Worm (Caenorhabditis elegans) whole organism, L3 larva: ENCODE data around the gene Y113G7A.22.

ENCODE experiments used
- ZK546.5 ChIP-seq: sonication (generic microtip); optimal IDR thresholded peaks from 2 replicates; lab custom pipeline; 2017; ENCODE audit warnings: missing biosample characterization, missing genetic modification characterization
- aly-2 ChIP-seq: fragments of 150-350 bp; optimal IDR thresholded peaks from 2 replicates; lab custom pipeline; 2014; ENCODE audit warnings: missing biosample characterization, missing genetic modification characterization
- ama-1 ChIP-seq: fragments of 150-350 bp; optimal IDR thresholded peaks from 2 replicates; lab custom pipeline; 2018
- ceh-82 ChIP-seq: fragments of 150-350 bp; optimal IDR thresholded peaks from 2 replicates; lab custom pipeline; 2014; ENCODE audit warnings: missing biosample characterization, missing genetic modification characterization
- ceh-9 ChIP-seq: sonication (generic microtip); optimal IDR thresholded peaks from 2 replicates; lab custom pipeline; 2018; ENCODE audit warnings: missing biosample characterization, missing genetic modification characterization
- daf-12 ChIP-seq: fragments of 150-350 bp; optimal IDR thresholded peaks from 2 replicates; lab custom pipeline; 2014; ENCODE audit warnings: missing biosample characterization, missing genetic modification reagents, missing genetic modification characterization
- egl-27 ChIP-seq: sonication (generic microtip); optimal IDR thresholded peaks from 4 replicates; lab custom pipeline; 2017; ENCODE audit warnings: missing biosample characterization, missing genetic modification reagents, missing genetic modification characterization
- egl-5 ChIP-seq: fragments of 150-350 bp; optimal IDR thresholded peaks from 2 replicates; lab custom pipeline; 2017; ENCODE audit warnings: missing biosample characterization, missing genetic modification reagents, missing genetic modification characterization, inconsistent platforms
- elt-2 ChIP-seq: sonication (generic microtip); optimal IDR thresholded peaks from 2 replicates; lab custom pipeline; 2016; ENCODE audit warnings: missing genetic modification reagents, mild to moderate bottlenecking, missing genetic modification characterization, missing compliant biosample characterization
- eor-1 ChIP-seq, 2 experiments: fragments of 150-350 bp; optimal IDR thresholded peaks; 2 replicates each; lab custom pipeline; 2014 to 2018; ENCODE audit warnings: missing biosample characterization in 2 of 2, missing genetic modification characterization in 2 of 2
- fkh-10 ChIP-seq: sonication (generic microtip); optimal IDR thresholded peaks from 2 replicates; lab custom pipeline; 2017; ENCODE audit warnings: missing biosample characterization, missing genetic modification reagents, missing genetic modification characterization
- fkh-2 ChIP-seq: fragments of 150-350 bp; optimal IDR thresholded peaks from 2 replicates; lab custom pipeline; 2014; ENCODE audit warnings: missing biosample characterization, missing genetic modification reagents, missing genetic modification characterization
- fos-1 ChIP-seq: fragments of 150-350 bp; optimal IDR thresholded peaks from 2 replicates; lab custom pipeline; 2014; ENCODE audit warnings: missing biosample characterization, missing genetic modification characterization
- hmg-11 ChIP-seq: sonication (generic microtip); optimal IDR thresholded peaks from 2 replicates; lab custom pipeline; 2016; ENCODE audit warnings: missing genetic modification characterization, missing compliant biosample characterization
- jun-1 ChIP-seq: fragments of 150-350 bp; optimal IDR thresholded peaks from 2 replicates; lab custom pipeline; 2014; ENCODE audit warnings: missing biosample characterization, missing genetic modification reagents, missing genetic modification characterization
- lin-15B ChIP-seq: fragments of 150-350 bp; optimal IDR thresholded peaks from 2 replicates; lab custom pipeline; 2014; ENCODE audit warnings: missing biosample characterization, missing genetic modification characterization
- lin-39 ChIP-seq: fragments of 150-350 bp; optimal IDR thresholded peaks from 2 replicates; lab custom pipeline; 2018; ENCODE audit warnings: missing biosample characterization, missing genetic modification reagents, missing genetic modification characterization
- lsy-12 ChIP-seq: sonication (generic microtip); optimal IDR thresholded peaks from 2 replicates; lab custom pipeline; 2016; ENCODE audit warnings: mild to moderate bottlenecking, missing genetic modification characterization, missing compliant biosample characterization
- mdl-1 ChIP-seq: fragments of 150-350 bp; optimal IDR thresholded peaks from 2 replicates; lab custom pipeline; 2014; ENCODE audit warnings: missing biosample characterization, missing genetic modification characterization
- mml-1 ChIP-seq: fragments of 150-350 bp; sonication (generic microtip); optimal IDR thresholded peaks from 3 replicates; lab custom pipeline; 2014; ENCODE audit warnings: missing biosample characterization, missing genetic modification characterization
- nfya-1 ChIP-seq: sonication (generic microtip); optimal IDR thresholded peaks from 2 replicates; lab custom pipeline; 2017; ENCODE audit warnings: missing genetic modification characterization, mild to moderate bottlenecking, missing compliant biosample characterization, antibody characterized with exemption, moderate library complexity; ENCODE audit not compliant: insufficient read depth
- nhr-11 ChIP-seq: fragments of 150-350 bp; optimal IDR thresholded peaks from 2 replicates; lab custom pipeline; 2014; ENCODE audit warnings: missing biosample characterization, missing genetic modification characterization
- nhr-12 ChIP-seq: fragments of 150-350 bp; optimal IDR thresholded peaks from 2 replicates; lab custom pipeline; 2014; ENCODE audit warnings: missing biosample characterization, missing genetic modification characterization
- nhr-23 ChIP-seq: fragments of 150-350 bp; optimal IDR thresholded peaks from 2 replicates; lab custom pipeline; 2014; ENCODE audit warnings: missing biosample characterization, missing genetic modification reagents, missing genetic modification characterization
- nhr-237 ChIP-seq: fragments of 150-350 bp; optimal IDR thresholded peaks from 2 replicates; lab custom pipeline; 2014; ENCODE audit warnings: missing biosample characterization, missing genetic modification characterization
- nhr-25 ChIP-seq: sonication (generic microtip); optimal IDR thresholded peaks from 2 replicates; lab custom pipeline; 2017; ENCODE audit warnings: missing biosample characterization, missing genetic modification characterization
- nhr-28 ChIP-seq: fragments of 150-350 bp; optimal IDR thresholded peaks from 2 replicates; lab custom pipeline; 2014; ENCODE audit warnings: missing biosample characterization, missing genetic modification characterization
- nhr-76 ChIP-seq: fragments of 150-350 bp; sonication (generic microtip); optimal IDR thresholded peaks from 5 replicates; lab custom pipeline; 2014; ENCODE audit warnings: missing biosample characterization, missing genetic modification characterization
- pha-4 ChIP-seq: fragments of 150-350 bp; optimal IDR thresholded peaks from 2 replicates; lab custom pipeline; 2014; ENCODE audit warnings: missing biosample characterization, missing genetic modification reagents, missing genetic modification characterization
- pqm-1 ChIP-seq: fragments of 150-350 bp; optimal IDR thresholded peaks from 2 replicates; lab custom pipeline; 2017; ENCODE audit warnings: missing biosample characterization, missing genetic modification characterization, inconsistent platforms
- sea-2 ChIP-seq: fragments of 150-350 bp; sonication (generic microtip); optimal IDR thresholded peaks from 4 replicates; lab custom pipeline; 2014; ENCODE audit warnings: missing biosample characterization, missing genetic modification reagents, missing genetic modification characterization
- skn-1 ChIP-seq: fragments of 150-350 bp; optimal IDR thresholded peaks from 2 replicates; lab custom pipeline; 2014; ENCODE audit warnings: missing biosample characterization, missing genetic modification characterization
- snpc-4 ChIP-seq: fragments of 150-350 bp; optimal IDR thresholded peaks from 2 replicates; lab custom pipeline; 2014; ENCODE audit warnings: missing biosample characterization, missing genetic modification characterization
- ztf-11 ChIP-seq: fragments of 150-350 bp; optimal IDR thresholded peaks from 2 replicates; lab custom pipeline; 2014; ENCODE audit warnings: missing biosample characterization, missing genetic modification characterization
- ztf-4 ChIP-seq: fragments of 150-350 bp; optimal IDR thresholded peaks from 2 replicates; lab custom pipeline; 2014; ENCODE audit warnings: missing biosample characterization, missing genetic modification characterization

Gene Y113G7A.22

DNA sequence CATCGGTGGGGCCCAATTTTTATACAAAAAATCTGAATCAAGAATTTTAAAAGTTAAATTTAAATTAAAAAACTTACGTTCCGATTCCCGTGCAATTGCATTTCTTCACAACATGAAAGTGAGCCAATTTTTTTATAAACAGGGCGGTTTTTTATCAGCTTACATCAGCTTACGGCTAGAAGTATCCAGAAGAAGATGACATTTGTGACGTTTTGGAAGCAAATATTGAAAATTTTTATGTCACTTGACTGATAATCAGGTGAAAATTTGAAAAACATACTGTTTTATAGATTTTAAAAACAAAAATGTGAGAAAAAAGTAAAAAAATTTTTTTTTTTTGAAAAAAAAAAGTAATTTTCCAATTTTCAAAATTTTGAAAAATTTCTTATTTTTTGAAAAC lies at the start of gene Y113G7A.22:
Y113G7A.22 (minus strand) TSS at position 101 of the 400 bp plus-strand sequence.
- no peak for TF ChIP-seq elt-2 (tag; lab: Kevin White, UChicago)
- no peak for TF ChIP-seq ztf-11 (tag; lab: Kevin White, UChicago)
- TF ChIP-seq snpc-4 (tag; lab: Kevin White, UChicago): no peak
- TF ChIP-seq lsy-12: no peak
- no peak for TF ChIP-seq eor-1 (tag; optimal IDR thresholded peaks at IDR 0.05; lab: Kevin White, UChicago)
- no peak for TF ChIP-seq lin-15B (tag; lab: Kevin White, UChicago)
- no peak for TF ChIP-seq mml-1 (tag; lab: Kevin White, UChicago)
- no peak for TF ChIP-seq ZK546.5 (tag; lab: Kevin White, UChicago)
- no peak for TF ChIP-seq nhr-12 (tag; lab: Kevin White, UChicago)

ce11 chrV:20182311-20182710 lies 47.2 kb upstream of the Y113G7A.22 start:
- TF ChIP-seq lin-39: no peak
- no peak for TF ChIP-seq eor-1 (tag; optimal IDR thresholded peaks at IDR 0.05; lab: Kevin White, UChicago)
- no peak for TF ChIP-seq elt-2 (tag; lab: Kevin White, UChicago)
- no peak for TF ChIP-seq nhr-11
- TF ChIP-seq egl-27: no peak

ce11 chrV:20171941-20172340 lies 36.8 kb upstream of the Y113G7A.22 start, which contains the start of gene srw-39:
srw-39 (minus strand) TSS chrV:20172041.
- TF ChIP-seq ztf-11 (tag; lab: Kevin White, UChicago) (no peak), egl-5 (tag; lab: Kevin White, UChicago) (no peak), elt-2 (tag; lab: Kevin White, UChicago) (no peak), mml-1 (tag; lab: Kevin White, UChicago) (no peak), nfya-1 (no peak), sea-2 (GFP tag; lab: Kevin White, UChicago) (no peak), fkh-2 (no peak), lin-15B (tag; lab: Kevin White, UChicago) (no peak), nhr-25 (tag; lab: Kevin White, UChicago) (no peak)

DNA sequence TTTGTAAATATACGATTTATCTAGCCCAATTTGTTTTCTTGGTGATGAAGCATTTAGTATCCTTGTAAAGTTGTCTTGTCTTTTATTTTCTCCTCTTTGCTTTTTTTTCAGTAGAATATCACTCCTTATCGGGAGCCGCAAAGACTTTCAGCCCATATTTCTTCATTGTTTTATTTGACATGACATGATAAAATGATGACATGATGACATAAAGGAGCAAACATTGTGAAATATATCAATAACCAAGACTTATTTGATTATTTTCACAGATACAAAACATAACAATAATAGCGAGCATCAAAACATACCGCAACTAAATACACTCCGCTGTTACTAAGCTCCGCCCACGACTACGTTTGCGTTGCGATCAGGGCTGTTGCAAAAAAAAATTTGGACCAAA lies 30.7 kb upstream of the Y113G7A.22 start:
- TF ChIP-seq daf-12 (tag; lab: Kevin White, UChicago): no peak
- TF ChIP-seq nhr-237: no peak
- no peak for TF ChIP-seq nhr-76
- no peak for TF ChIP-seq mdl-1
- peak; percentile 90 for TF ChIP-seq skn-1 (tag; lab: Kevin White, UChicago)
- no peak for TF ChIP-seq fkh-10 (GFP tag; lab: Kevin White, UChicago)
- TF ChIP-seq elt-2 (tag; lab: Kevin White, UChicago): peak; percentile 71

DNA sequence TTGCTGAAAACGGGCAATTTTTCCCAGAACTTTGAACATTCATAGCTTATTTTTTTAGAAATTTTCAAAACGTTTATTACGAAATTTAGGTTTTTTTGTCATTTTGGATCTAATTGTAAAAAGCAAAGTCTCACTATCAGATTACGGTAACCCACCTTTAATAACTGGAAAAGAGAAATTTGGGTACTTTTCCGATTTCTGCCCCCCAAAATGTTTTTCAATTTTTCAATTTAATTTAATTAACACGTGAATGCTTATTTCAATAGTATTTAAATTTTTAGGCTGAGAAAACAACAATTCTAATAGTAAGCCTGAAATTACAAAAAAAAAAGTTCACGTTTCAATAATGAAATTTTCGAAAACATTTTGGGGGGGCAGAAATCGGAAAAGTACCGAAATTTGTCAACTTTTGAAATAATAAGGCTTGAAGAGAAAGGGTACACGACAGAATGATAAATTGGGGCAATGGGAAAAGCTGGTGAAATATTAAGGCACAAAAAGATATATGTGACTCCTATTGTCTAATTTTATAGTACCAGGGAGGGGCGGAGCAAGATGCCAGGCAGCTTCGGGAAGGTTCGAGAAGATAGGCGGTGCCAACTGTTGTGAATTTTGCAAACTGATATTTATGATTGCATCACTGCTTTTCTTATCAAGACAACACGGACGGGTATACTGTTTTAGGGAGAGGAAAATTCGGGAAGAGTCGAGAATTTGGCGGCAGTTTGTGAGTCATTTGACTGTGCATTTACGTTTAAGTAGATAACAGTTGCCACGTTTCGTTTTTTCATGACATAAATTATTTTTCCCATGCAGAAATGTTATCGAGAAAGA lies 29.1 kb upstream of the Y113G7A.22 start, which contains the start of gene F19B2.5:
F19B2.5 (minus strand) TSS at position 107 of the 834 bp plus-strand sequence.
- TF ChIP-seq ama-1 (lab: Kevin White, UChicago) (peak; percentile 89), aly-2 (tag; lab: Kevin White, UChicago) (no peak), fos-1 (tag; lab: Kevin White, UChicago) (peak; percentile 8), pqm-1 (tag; lab: Kevin White, UChicago) (peak; percentile 73), nhr-23 (tag; lab: Kevin White, UChicago) (no peak), ceh-9 (tag; lab: Kevin White, UChicago) (no peak), nfya-1 (peak; percentile 13), elt-2 (tag; lab: Kevin White, UChicago) (peak; percentile 99), ceh-82 (tag; lab: Kevin White, UChicago) (no peak), lsy-12 (peak; percentile 77), nhr-28 (tag; lab: Kevin White, UChicago) (no peak), ztf-4 (tag; lab: Kevin White, UChicago) (no peak), hmg-11 (tag; lab: Kevin White, UChicago) (no peak), lin-15B (tag; lab: Kevin White, UChicago) (no peak), jun-1 (tag; lab: Kevin White, UChicago) (peak; percentile 74), pha-4 (tag; lab: Kevin White, UChicago) (peak; percentile 43)
